Worm (Caenorhabditis elegans) whole organism, L4/young adult: Measurements from ENCODE around the gene C01B10.9.

Experiments
- W03F9.2 ChIP-seq: fragments of 150-350 bp; optimal IDR thresholded peaks from 2 replicates; lab custom pipeline; 2014; ENCODE audit warnings: missing biosample characterization, missing genetic modification characterization
- dao-5 ChIP-seq: sonication (generic microtip); optimal IDR thresholded peaks from 2 replicates; lab custom pipeline; 2016; ENCODE audit warnings: missing genotype, missing genetic modification characterization, moderate library complexity, missing compliant biosample characterization

- TF ChIP-seq dao-5 (tag; lab: Kevin White, UChicago), result no peak
- TF ChIP-seq W03F9.2 (tag; lab: Kevin White, UChicago), result no peak
These were observed 8.6 kb upstream of the C01B10.9 start, which contains the start of gene C01B10.44 for ce11 chrIV:6623390-6623789.
